Worm (Caenorhabditis elegans) whole organism, young adult: Measurements from ENCODE around the gene srab-24.
"Not testable (repeated sequence)": the region's sequence is repeated elsewhere in the genome, so short reads cannot be mapped to it uniquely, and the experiment has no call there.

ENCODE experiments used
- B0336.3 ChIP-seq: fragments of 200-800 bp; sonication (Bioruptor generic); IDR thresholded peaks from 2 replicates; pipeline ENCODE4 v1.3.6; 2022; ENCODE audit warnings: missing genetic modification characterization, missing compliant biosample characterization
- F57C9.4 ChIP-seq: sonication (generic microtip); optimal IDR thresholded peaks from 2 replicates; lab custom pipeline; 2017; ENCODE audit warnings: mild to moderate bottlenecking, missing genetic modification characterization, missing compliant biosample characterization
- ZK185.1 ChIP-seq: sonication (generic microtip); optimal IDR thresholded peaks from 2 replicates; lab custom pipeline; 2016; ENCODE audit warnings: mild to moderate bottlenecking, missing genetic modification characterization, missing compliant biosample characterization; ENCODE audit not compliant: poor library complexity, severe bottlenecking
- let-526 ChIP-seq: fragments of 200-800 bp; sonication (Bioruptor generic); IDR thresholded peaks from 2 replicates; pipeline ENCODE4 v1.3.6; 2022; ENCODE audit warnings: missing genetic modification reagents, missing genetic modification characterization, missing compliant biosample characterization
- madf-10 ChIP-seq: sonication (generic microtip); optimal IDR thresholded peaks from 2 replicates; lab custom pipeline; 2016; ENCODE audit warnings: mild to moderate bottlenecking, missing genetic modification characterization, missing compliant biosample characterization
- unc-130 ChIP-seq: sonication (generic microtip); optimal IDR thresholded peaks from 2 replicates; lab custom pipeline; 2016; ENCODE audit warnings: missing genetic modification reagents, missing genetic modification characterization, missing compliant biosample characterization
- ztf-18 ChIP-seq: sonication (generic microtip); optimal IDR thresholded peaks from 2 replicates; lab custom pipeline; 2016; ENCODE audit warnings: missing genotype, mild to moderate bottlenecking, missing genetic modification characterization, missing compliant biosample characterization

- TF ChIP-seq ztf-18 (tag; lab: Kevin White, UChicago); F57C9.4 (tag; lab: Kevin White, UChicago); let-526 (GFP tag; lab: Robert Waterston, UW); ZK185.1 (tag; lab: Kevin White, UChicago); madf-10 (tag; lab: Kevin White, UChicago); unc-130 (GFP tag; lab: Kevin White, UChicago); B0336.3 (GFP tag; lab: Robert Waterston, UW): not testable (repeated sequence)
These were observed 31.5 kb downstream of the srab-24 start for ce11 chrIV:14218526-14218925.
